Fruit fly (Drosophila melanogaster): ENCODE data around the gene Yod1.
A peak's percentile ranks its signal among the peaks of the same experiment; 100 is the strongest.

Yod1 gene

dm6 chr3L:5139312-5139711, 5.6 kb downstream of the Yod1 start, which contains the start of the genes Tcs5 and CHMP2B (continued):
- TF ChIP-seq CG7357 (GFP tag; IDR thresholded peaks at IDR 0.05): peak; percentile 100
- peak; percentile 99 for TF ChIP-seq crc (GFP tag; optimal IDR thresholded peaks at IDR 0.05)
- peak in 1 of 2 experiments; percentile 80 for TF ChIP-seq eve (GFP tag; optimal IDR thresholded peaks at IDR 0.05)
- TF ChIP-seq CG15601 (tag; optimal IDR thresholded peaks at IDR 0.05): peak; percentile 99
- TF ChIP-seq p53 (GFP tag; optimal IDR thresholded peaks at IDR 0.05): peak; percentile 98
- TF ChIP-seq CG11456 (GFP tag; IDR thresholded peaks at IDR 0.05): peak; percentile 100
- peak; percentile 100 for TF ChIP-seq slbo (GFP tag; IDR thresholded peaks at IDR 0.05)
- TF ChIP-seq CG3995 (GFP tag; optimal IDR thresholded peaks at IDR 0.05): peak; percentile 89
- TF ChIP-seq kay (GFP tag; optimal IDR thresholded peaks at IDR 0.05): peak; percentile 96
- TF ChIP-seq slou (GFP tag; optimal IDR thresholded peaks at IDR 0.05): peak; percentile 99
- peak; percentile 99 to 100 for TF ChIP-seq Pdp1 (GFP tag; optimal IDR thresholded peaks at IDR 0.05)
- TF ChIP-seq fd96Cb (tag; optimal IDR thresholded peaks at IDR 0.05): peak; percentile 100
- TF ChIP-seq CG34376 (GFP tag; optimal IDR thresholded peaks at IDR 0.05): peak; percentile 99
- peak; percentile 100 for TF ChIP-seq Optix (GFP tag; IDR thresholded peaks at IDR 0.05)
- TF ChIP-seq kah (GFP tag; optimal IDR thresholded peaks at IDR 0.05): peak; percentile 98
- TF ChIP-seq aop (GFP tag; IDR thresholded peaks at IDR 0.05): peak; percentile 99
- TF ChIP-seq phol (tag; optimal IDR thresholded peaks at IDR 0.05): peak; percentile 100
- TF ChIP-seq CG13287 (GFP tag; IDR thresholded peaks at IDR 0.05; ENCODE audit: partially characterized antibody): peak; percentile 47; the same call in 1 of the 2 replicates
- no peak for TF ChIP-seq HLHmδ (GFP tag; optimal IDR thresholded peaks at IDR 0.05)
- TF ChIP-seq CG31388 (GFP tag; optimal IDR thresholded peaks at IDR 0.05): peak; percentile 99
- peak; percentile 99 for TF ChIP-seq CG13296 (GFP tag; optimal IDR thresholded peaks at IDR 0.05)
- TF ChIP-seq CG17612 (GFP tag; IDR thresholded peaks at IDR 0.05): peak; percentile 99
- peak; percentile 99 for TF ChIP-seq BtbVII (GFP tag; optimal IDR thresholded peaks at IDR 0.05)
- peak; percentile 97 for TF ChIP-seq CG6254 (GFP tag; optimal IDR thresholded peaks at IDR 0.05)
- peak; percentile 100 for TF ChIP-seq ttk (GFP tag; IDR thresholded peaks at IDR 0.05)
- TF ChIP-seq pzg (GFP tag; optimal IDR thresholded peaks at IDR 0.05): peak; percentile 73
- peak; percentile 94 for TF ChIP-seq Kr (GFP tag; optimal IDR thresholded peaks at IDR 0.05)
- TF ChIP-seq ems (GFP tag; optimal IDR thresholded peaks at IDR 0.05): peak; percentile 97
- peak; percentile 98 for TF ChIP-seq CG2712 (tag; optimal IDR thresholded peaks at IDR 0.05)
- TF ChIP-seq Dll (GFP tag; IDR thresholded peaks at IDR 0.05; ENCODE audit: partially characterized antibody): peak; percentile 52; the same call in 2 of the 4 replicates
- peak; percentile 99 for TF ChIP-seq CG10147 (GFP tag; optimal IDR thresholded peaks at IDR 0.05)
- TF ChIP-seq trh (GFP tag; optimal IDR thresholded peaks at IDR 0.05): peak; percentile 100
- peak; percentile 91 for TF ChIP-seq CG10321 (GFP tag; IDR thresholded peaks at IDR 0.05)
- no peak for TF ChIP-seq hb (GFP tag; IDR thresholded peaks at IDR 0.05; ENCODE audit: partially characterized antibody)
- peak; percentile 99 for TF ChIP-seq en (GFP tag; optimal IDR thresholded peaks at IDR 0.05)
- TF ChIP-seq pum (GFP tag; optimal IDR thresholded peaks at IDR 0.05): peak; percentile 100
- TF ChIP-seq CG7928 (GFP tag; optimal IDR thresholded peaks at IDR 0.05): peak; percentile 88
- peak; percentile 100 for TF ChIP-seq pho (GFP tag; optimal IDR thresholded peaks at IDR 0.05)
- peak; percentile 100 for TF ChIP-seq CG5245 (GFP tag; optimal IDR thresholded peaks at IDR 0.05)
- TF ChIP-seq CG14860 (GFP tag; IDR thresholded peaks at IDR 0.05; ENCODE audit: partially characterized antibody): no peak
- peak; percentile 100 for TF ChIP-seq maf-S (GFP tag; optimal IDR thresholded peaks at IDR 0.05)
- peak; percentile 99 for TF ChIP-seq CG7987 (GFP tag; optimal IDR thresholded peaks at IDR 0.05)
- TF ChIP-seq HLH3B (GFP tag; IDR thresholded peaks at IDR 0.05): peak; percentile 100
- TF ChIP-seq gcm (GFP tag; optimal IDR thresholded peaks at IDR 0.05): peak; percentile 99
- peak; percentile 98 for TF ChIP-seq cwo (GFP tag; optimal IDR thresholded peaks at IDR 0.05)
- peak; percentile 95 to 96 for TF ChIP-seq crp (GFP tag; optimal IDR thresholded peaks at IDR 0.05)
- peak; percentile 100 for TF ChIP-seq CG6689 (GFP tag; IDR thresholded peaks at IDR 0.05)
- peak; percentile 100 for TF ChIP-seq Mrtf (GFP tag; IDR thresholded peaks at IDR 0.05)
- TF ChIP-seq pfk (GFP tag; optimal IDR thresholded peaks at IDR 0.05): peak; percentile 80
- TF ChIP-seq chif (GFP tag; optimal IDR thresholded peaks at IDR 0.05): peak; percentile 100

Data from whole organism, embryonic.